Fruit fly (Drosophila melanogaster): Measurements from ENCODE around the gene Shawl.

Gene Shawl

DNA sequence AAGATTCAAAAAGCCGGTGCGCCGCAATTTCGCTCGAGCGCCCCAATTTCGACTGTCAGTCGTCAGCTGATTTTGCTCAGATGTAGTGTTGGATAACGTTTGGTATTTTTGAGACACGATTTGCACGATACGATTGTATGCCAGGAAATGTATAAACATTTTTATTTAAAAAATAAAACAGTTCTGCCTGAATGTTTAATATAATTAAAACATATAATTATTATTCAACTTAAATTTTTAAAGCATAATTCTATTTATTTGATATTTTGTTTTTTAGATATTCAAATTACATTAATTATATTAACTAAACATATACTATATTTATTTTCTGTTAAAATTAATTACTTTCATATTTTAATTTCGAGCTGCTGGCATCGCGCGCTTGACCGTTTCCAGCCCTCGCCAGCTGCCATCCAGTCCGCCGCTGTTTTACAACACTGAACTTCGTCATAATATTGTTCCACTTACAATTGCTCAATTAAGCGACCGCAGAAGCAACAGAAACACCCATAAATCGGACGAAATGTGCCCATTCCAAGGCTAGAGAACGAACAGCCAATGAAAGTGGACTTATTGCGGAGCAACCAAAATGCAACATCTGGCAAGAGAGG is 16.1 kb upstream of the Shawl start, which contains the start of the genes FucTB and scat (continued):
- TF ChIP-seq nerfin-2 (GFP tag; IDR thresholded peaks at IDR 0.05; ENCODE audit: partially characterized antibody) (no peak), CG8290 (GFP tag; optimal IDR thresholded peaks at IDR 0.05) (peak; percentile 79), CG8290 (tag; optimal IDR thresholded peaks at IDR 0.05) (peak in 1 of 2 experiments; percentile 48), CG10366 (GFP tag; IDR thresholded peaks at IDR 0.05) (peak; percentile 89), NC2β (GFP tag; optimal IDR thresholded peaks at IDR 0.05) (peak; percentile 10), Med (GFP tag) (peak; percentile 85), CG31365 (tag; optimal IDR thresholded peaks at IDR 0.05) (no peak), HLH54F (GFP tag; optimal IDR thresholded peaks at IDR 0.05) (peak; percentile 77), zfh1 (GFP tag; IDR thresholded peaks at IDR 0.05) (peak; percentile 88), CG18764 (GFP tag; optimal IDR thresholded peaks at IDR 0.05) (peak; percentile 98), NK7.1 (GFP tag; optimal IDR thresholded peaks at IDR 0.05) (no peak), CG2129 (GFP tag; IDR thresholded peaks at IDR 0.05; ENCODE audit: partially characterized antibody) (no peak), CG12071 (GFP tag; optimal IDR thresholded peaks at IDR 0.05) (no peak), sens-2 (GFP tag; IDR thresholded peaks at IDR 0.05) (no peak), CG8765 (GFP tag; IDR thresholded peaks at IDR 0.05) (peak; percentile 90), gsb-n (tag; optimal IDR thresholded peaks at IDR 0.05) (peak; percentile 91), Aef1 (GFP tag; IDR thresholded peaks at IDR 0.05) (peak; percentile 94), bbx (GFP tag; IDR thresholded peaks at IDR 0.05; ENCODE audit: partially characterized antibody) (peak; percentile 23; the same call in 1 of the 2 replicates), CG7987 (GFP tag; optimal IDR thresholded peaks at IDR 0.05) (peak; percentile 60), chif (GFP tag; optimal IDR thresholded peaks at IDR 0.05) (peak; percentile 36 to 62), jing (GFP tag; optimal IDR thresholded peaks at IDR 0.05) (peak; percentile 35), grn (GFP tag; optimal IDR thresholded peaks at IDR 0.05) (no peak), org-1 (GFP tag; optimal IDR thresholded peaks at IDR 0.05) (peak; percentile 67), CG11085 (GFP tag; IDR thresholded peaks at IDR 0.05) (peak; percentile 88), h (optimal IDR thresholded peaks at IDR 0.05) (no peak), Fer2 (tag; optimal IDR thresholded peaks at IDR 0.05) (peak; percentile 91), CG9797 (GFP tag; optimal IDR thresholded peaks at IDR 0.05) (peak; percentile 31), CG10654 (GFP tag; optimal IDR thresholded peaks at IDR 0.05) (peak; percentile 86), Neu2 (GFP tag; optimal IDR thresholded peaks at IDR 0.05; ENCODE audit: borderline replicate concordance) (no peak), CG11695 (GFP tag; IDR thresholded peaks at IDR 0.05) (peak; percentile 86), odd (GFP tag; optimal IDR thresholded peaks at IDR 0.05) (peak; percentile 78), sisA (GFP tag; IDR thresholded peaks at IDR 0.05) (peak; percentile 93), CG16813 (GFP tag; IDR thresholded peaks at IDR 0.05; ENCODE audit: partially characterized antibody) (peak; percentile 48; the same call in 1 of the 3 replicates), CG4617 (GFP tag; optimal IDR thresholded peaks at IDR 0.05; ENCODE audit: borderline replicate concordance) (peak; percentile 83), CG30431 (GFP tag; optimal IDR thresholded peaks at IDR 0.05) (peak; percentile 92), hkb (optimal IDR thresholded peaks at IDR 0.05) (no peak), hkb (GFP tag; IDR thresholded peaks at IDR 0.05) (peak; percentile 77), klu (GFP tag; IDR thresholded peaks at IDR 0.05) (peak; percentile 91), CG4404 (GFP tag; IDR thresholded peaks at IDR 0.05) (peak; percentile 96), Six4 (GFP tag; optimal IDR thresholded peaks at IDR 0.05) (peak; percentile 85), CG14965 (GFP tag; optimal IDR thresholded peaks at IDR 0.05; ENCODE audit: borderline replicate concordance) (no peak), pnt (GFP tag; optimal IDR thresholded peaks at IDR 0.05) (peak; percentile 68), p53 (GFP tag; optimal IDR thresholded peaks at IDR 0.05) (no peak), CG12236 (GFP tag; optimal IDR thresholded peaks at IDR 0.05) (no peak), Chrac-16 (GFP tag; optimal IDR thresholded peaks at IDR 0.05) (peak; percentile 91), bigmax (GFP tag; optimal IDR thresholded peaks at IDR 0.05) (no peak), CG3281 (GFP tag; optimal IDR thresholded peaks at IDR 0.05) (peak; percentile 88), ato (GFP tag; IDR thresholded peaks at IDR 0.05; ENCODE audit: partially characterized antibody) (no peak), gem (tag; optimal IDR thresholded peaks at IDR 0.05) (peak; percentile 98), CG1529 (GFP tag; optimal IDR thresholded peaks at IDR 0.05) (peak; percentile 70), CG34376 (GFP tag; optimal IDR thresholded peaks at IDR 0.05) (peak; percentile 39)
